Worm (Caenorhabditis elegans) whole organism, late embryonic: Measurements from ENCODE around the gene ram-2.

Experiments
- C08G9.2 ChIP-seq: sonication (generic microtip); optimal IDR thresholded peaks from 2 replicates; lab custom pipeline; 2016; ENCODE audit warnings: mild to moderate bottlenecking, missing genetic modification characterization, moderate library complexity, missing compliant biosample characterization
- F13H6.1 ChIP-seq: sonication (generic microtip); optimal IDR thresholded peaks from 2 replicates; lab custom pipeline; 2016; ENCODE audit warnings: missing genetic modification characterization, missing compliant biosample characterization
- ama-1 ChIP-seq: fragments of 150-350 bp; optimal IDR thresholded peaks from 2 replicates; lab custom pipeline; 2014
- ceh-18 ChIP-seq: sonication (generic microtip); optimal IDR thresholded peaks from 2 replicates; lab custom pipeline; 2016; ENCODE audit warnings: missing genetic modification characterization, missing compliant biosample characterization
- ceh-22 ChIP-seq: sonication (generic microtip); optimal IDR thresholded peaks from 2 replicates; lab custom pipeline; 2017; ENCODE audit warnings: missing biosample characterization, missing genetic modification characterization
- ceh-24 ChIP-seq: sonication (generic microtip); optimal IDR thresholded peaks from 2 replicates; lab custom pipeline; 2016; ENCODE audit warnings: mild to moderate bottlenecking, missing genetic modification characterization, missing compliant biosample characterization
- ceh-30 ChIP-seq: fragments of 150-350 bp; optimal IDR thresholded peaks from 2 replicates; lab custom pipeline; 2014; ENCODE audit warnings: missing biosample characterization, missing genetic modification characterization
- ceh-31 ChIP-seq: sonication (generic microtip); optimal IDR thresholded peaks from 2 replicates; lab custom pipeline; 2016; ENCODE audit warnings: missing genetic modification characterization, missing compliant biosample characterization
- ceh-34 ChIP-seq: sonication (generic microtip); optimal IDR thresholded peaks from 2 replicates; lab custom pipeline; 2016; ENCODE audit warnings: mild to moderate bottlenecking, missing genetic modification characterization, missing compliant biosample characterization
- ceh-45 ChIP-seq: fragments of 200-800 bp; sonication (Bioruptor generic); IDR thresholded peaks from 2 replicates; pipeline ENCODE4 v1.3.6; 2022; ENCODE audit warnings: missing genetic modification reagents, missing genetic modification characterization, missing compliant biosample characterization
- che-1 ChIP-seq: sonication (generic microtip); optimal IDR thresholded peaks from 2 replicates; lab custom pipeline; 2016; ENCODE audit warnings: mild to moderate bottlenecking, missing genetic modification characterization, missing compliant biosample characterization
- dmd-4 ChIP-seq: sonication (generic microtip); optimal IDR thresholded peaks from 2 replicates; lab custom pipeline; 2016; ENCODE audit warnings: borderline replicate concordance, missing genetic modification characterization, missing compliant biosample characterization
- elt-2 ChIP-seq: sonication (generic microtip); optimal IDR thresholded peaks from 2 replicates; lab custom pipeline; 2016; ENCODE audit warnings: missing genetic modification reagents, missing genetic modification characterization, missing compliant biosample characterization
- elt-4 ChIP-seq: sonication (generic microtip); optimal IDR thresholded peaks from 2 replicates; lab custom pipeline; 2016; ENCODE audit warnings: missing genetic modification characterization, missing compliant biosample characterization
- fax-1 ChIP-seq: sonication (generic microtip); optimal IDR thresholded peaks from 2 replicates; lab custom pipeline; 2016; ENCODE audit warnings: missing genotype, missing genetic modification characterization, missing compliant biosample characterization
- gmeb-2 ChIP-seq: sonication (generic microtip); optimal IDR thresholded peaks from 2 replicates; lab custom pipeline; 2016; ENCODE audit warnings: missing genetic modification characterization, inconsistent platforms, missing compliant biosample characterization
- hlh-6 ChIP-seq: sonication (generic microtip); optimal IDR thresholded peaks from 2 replicates; lab custom pipeline; 2016; ENCODE audit warnings: missing genotype, missing genetic modification characterization, missing compliant biosample characterization
- hlh-8 ChIP-seq: sonication (generic microtip); optimal IDR thresholded peaks from 2 replicates; lab custom pipeline; 2016; ENCODE audit warnings: missing genotype, missing genetic modification characterization, missing compliant biosample characterization
- lin-11 ChIP-seq: fragments of 200-800 bp; sonication (Bioruptor generic); optimal IDR thresholded peaks from 2 replicates; lab custom pipeline; 2018; ENCODE audit warnings: mild to moderate bottlenecking, missing genetic modification characterization, missing compliant biosample characterization
- mec-3 ChIP-seq: sonication (generic microtip); optimal IDR thresholded peaks from 2 replicates; lab custom pipeline; 2016; ENCODE audit warnings: borderline replicate concordance, missing genetic modification characterization, missing compliant biosample characterization
- nfya-1 ChIP-seq: sonication (generic microtip); optimal IDR thresholded peaks from 2 replicates; lab custom pipeline; 2017; ENCODE audit warnings: missing genetic modification characterization, mild to moderate bottlenecking, missing compliant biosample characterization, antibody characterized with exemption, moderate library complexity
- nhr-11 ChIP-seq: fragments of 150-350 bp; optimal IDR thresholded peaks from 2 replicates; lab custom pipeline; 2014; ENCODE audit warnings: missing biosample characterization, missing genetic modification characterization
- nhr-232 ChIP-seq: sonication (generic microtip); optimal IDR thresholded peaks from 2 replicates; lab custom pipeline; 2016; ENCODE audit warnings: missing genetic modification characterization, missing compliant biosample characterization
- odd-2 ChIP-seq: sonication (generic microtip); optimal IDR thresholded peaks from 2 replicates; lab custom pipeline; 2017; ENCODE audit warnings: antibody characterized with exemption, mild to moderate bottlenecking, missing genetic modification characterization, missing compliant biosample characterization
- pag-3 ChIP-seq: sonication (generic microtip); optimal IDR thresholded peaks from 2 replicates; lab custom pipeline; 2016; ENCODE audit warnings: missing compliant biosample characterization, missing genetic modification characterization, borderline replicate concordance
- pha-4 ChIP-seq: fragments of 150-350 bp; optimal IDR thresholded peaks from 2 replicates; lab custom pipeline; 2018; ENCODE audit warnings: missing biosample characterization, missing genetic modification reagents, missing genetic modification characterization
- pros-1 ChIP-seq: fragments of 150-350 bp; optimal IDR thresholded peaks from 2 replicates; lab custom pipeline; 2014; ENCODE audit warnings: missing biosample characterization, missing genetic modification reagents, missing genetic modification characterization
- ref-2 ChIP-seq: sonication (generic microtip); optimal IDR thresholded peaks from 2 replicates; lab custom pipeline; 2016; ENCODE audit warnings: missing genetic modification characterization, missing compliant biosample characterization
- sox-2 ChIP-seq: fragments of 200-800 bp; sonication (Bioruptor generic); IDR thresholded peaks from 2 replicates; pipeline ENCODE4 v1.3.6; 2022; ENCODE audit warnings: missing genetic modification reagents, missing genetic modification characterization, missing compliant biosample characterization
- tbx-2 ChIP-seq: sonication (generic microtip); optimal IDR thresholded peaks from 2 replicates; lab custom pipeline; 2016; ENCODE audit warnings: missing genetic modification characterization, missing compliant biosample characterization
- unc-42 ChIP-seq: sonication (generic microtip); optimal IDR thresholded peaks from 2 replicates; lab custom pipeline; 2016; ENCODE audit warnings: missing genotype, missing genetic modification characterization, missing compliant biosample characterization
- unc-55 ChIP-seq: sonication (generic microtip); optimal IDR thresholded peaks from 2 replicates; lab custom pipeline; 2017; ENCODE audit warnings: missing biosample characterization, missing genetic modification reagents, missing genetic modification characterization
- ztf-16 ChIP-seq: sonication (generic microtip); optimal IDR thresholded peaks from 2 replicates; lab custom pipeline; 2017; ENCODE audit warnings: missing genetic modification characterization, missing compliant biosample characterization

The ram-2 gene

DNA sequence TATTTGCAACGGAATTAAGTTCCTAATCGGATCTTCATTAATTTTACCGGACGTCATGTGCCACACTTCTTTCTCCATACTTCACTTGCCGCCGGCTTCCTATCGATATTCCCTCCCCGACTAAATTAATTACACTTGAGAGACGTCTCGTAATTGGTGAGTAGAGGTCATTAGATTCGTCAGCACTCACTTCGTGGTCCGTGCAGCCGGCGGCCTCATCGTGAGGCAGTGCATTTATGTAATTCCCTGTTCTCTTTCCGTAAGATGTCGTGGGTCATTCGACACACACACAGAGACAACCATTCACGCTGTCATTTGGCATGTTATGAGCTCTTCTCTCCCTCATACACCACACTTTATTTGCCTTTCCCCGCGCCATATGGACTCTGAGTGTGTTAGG is 26.1 kb downstream of the ram-2 start (continued):
- no peak for TF ChIP-seq hlh-8 (tag; lab: Kevin White, UChicago)
- TF ChIP-seq pha-4 (tag; lab: Kevin White, UChicago) = no peak
- no peak for TF ChIP-seq che-1 (tag; lab: Kevin White, UChicago)
- no peak for TF ChIP-seq hlh-6 (tag; lab: Kevin White, UChicago)
- no peak for TF ChIP-seq mec-3 (tag; lab: Kevin White, UChicago)

DNA sequence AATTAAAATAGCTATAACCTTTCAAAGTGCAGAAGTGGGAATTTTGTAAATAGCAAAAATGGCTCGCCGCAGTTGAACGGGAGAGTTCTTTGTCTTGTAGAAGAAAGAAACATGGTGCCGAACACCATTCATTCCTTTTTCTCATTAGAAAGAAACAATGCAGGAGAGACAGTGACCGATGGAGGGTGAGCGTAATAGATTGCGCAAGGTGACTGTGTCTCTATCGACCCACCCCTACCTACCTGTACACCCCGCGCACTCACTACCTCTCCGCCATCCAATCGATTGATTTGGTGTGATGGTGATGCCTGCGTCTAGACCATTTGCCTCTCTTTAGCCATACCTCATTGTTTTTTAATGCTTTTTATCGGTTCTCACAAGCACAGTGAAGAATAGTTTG is 27.5 kb downstream of the ram-2 start:
- no peak for TF ChIP-seq ceh-30 (tag; lab: Kevin White, UChicago)
- TF ChIP-seq pag-3 (tag; lab: Kevin White, UChicago) = no peak
- peak; percentile 1 for TF ChIP-seq tbx-2
- no peak for TF ChIP-seq nhr-232 (tag; lab: Kevin White, UChicago)

DNA sequence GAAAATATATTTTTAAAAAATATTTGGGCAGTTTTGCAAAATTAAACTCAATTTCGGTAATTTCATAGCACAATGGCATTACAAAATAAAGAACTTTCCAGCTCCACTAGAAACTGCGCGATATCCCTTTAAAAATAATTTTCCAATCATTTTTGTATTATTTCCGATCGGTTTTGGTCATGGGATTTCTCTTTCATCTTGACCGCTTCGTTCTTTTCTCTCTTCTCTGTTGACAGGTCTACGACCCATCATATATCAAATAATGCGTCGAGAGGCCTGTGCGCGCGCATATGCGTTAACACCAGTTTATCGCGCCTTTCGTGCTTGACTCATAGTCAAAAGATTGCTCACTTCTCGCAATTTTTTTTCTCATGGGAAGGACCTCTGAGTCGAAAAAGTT is 28.1 kb downstream of the ram-2 start:
- no peak for TF ChIP-seq ceh-18 (tag; lab: Kevin White, UChicago)
- no peak for TF ChIP-seq elt-4 (tag; lab: Kevin White, UChicago)
- TF ChIP-seq ceh-24 (tag; lab: Kevin White, UChicago) = no peak
- no peak for TF ChIP-seq ceh-22 (tag; lab: Kevin White, UChicago)
- peak; percentile 91 for TF ChIP-seq unc-55 (GFP tag; lab: Kevin White, UChicago)

DNA sequence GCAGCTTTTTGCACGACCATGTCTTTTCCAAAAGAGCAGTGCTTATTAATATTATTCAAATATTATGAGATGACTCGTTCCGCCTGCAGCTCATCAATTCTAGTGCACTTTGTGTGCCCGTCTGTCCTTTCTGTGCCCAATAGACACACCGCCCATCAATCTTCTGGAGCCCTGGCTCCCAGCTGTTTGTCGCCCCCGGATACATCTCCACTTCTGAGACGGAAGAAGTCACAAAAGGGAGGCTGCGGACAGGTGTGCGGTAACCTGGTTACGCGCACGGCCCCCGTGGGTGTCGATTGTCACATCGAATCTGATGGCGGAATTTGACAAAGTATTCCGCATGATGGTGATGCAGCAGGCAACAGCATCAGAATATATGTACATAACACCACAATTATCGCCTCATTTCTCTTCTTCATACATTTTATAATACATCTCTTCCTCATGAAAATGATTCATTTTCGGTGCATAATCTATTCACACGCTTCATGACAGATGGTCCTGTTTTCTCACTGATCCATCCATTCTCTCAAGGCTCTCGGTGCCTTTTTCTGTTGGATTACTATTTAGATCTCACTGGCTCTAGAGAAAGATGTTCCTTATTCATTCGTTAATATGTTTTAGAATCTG is 30.1 kb downstream of the ram-2 start:
- peak; percentile 25 for TF ChIP-seq unc-55 (GFP tag; lab: Kevin White, UChicago)
- TF ChIP-seq ceh-45 = no peak

DNA sequence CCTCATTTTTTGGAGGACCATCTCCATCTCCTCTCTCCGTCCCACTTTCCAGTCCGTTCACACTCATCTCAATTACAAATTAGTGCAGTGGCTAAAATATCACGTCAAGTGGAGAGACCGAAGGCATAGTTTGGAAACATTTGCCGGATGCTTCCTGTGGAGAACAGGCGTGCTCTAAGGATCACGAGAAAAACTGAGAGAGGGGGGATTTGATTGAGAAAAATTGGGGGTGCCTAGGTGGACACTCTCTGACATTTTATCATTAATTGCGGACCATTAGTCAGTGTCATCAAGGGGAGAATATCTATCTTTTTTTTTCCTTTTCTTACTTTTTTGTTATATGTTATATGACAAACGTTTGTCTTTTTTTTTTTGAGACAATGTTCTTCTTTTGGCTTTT is 34.7 kb downstream of the ram-2 start:
- TF ChIP-seq pag-3 (tag; lab: Kevin White, UChicago) (no peak), ceh-34 (tag; lab: Kevin White, UChicago) (no peak), elt-2 (tag; lab: Kevin White, UChicago) (no peak), pros-1 (tag; lab: Kevin White, UChicago) (no peak), fax-1 (tag; lab: Kevin White, UChicago) (no peak), lin-11 (tag; lab: Kevin White, UChicago) (no peak), ama-1 (no peak), unc-55 (GFP tag; lab: Kevin White, UChicago) (peak; percentile 9), gmeb-2 (no peak), ceh-30 (tag; lab: Kevin White, UChicago) (no peak), ceh-18 (tag; lab: Kevin White, UChicago) (peak; percentile 3), ztf-16 (tag; lab: Kevin White, UChicago) (no peak), sox-2 (GFP tag; lab: Robert Waterston, UW) (no peak), nhr-11 (tag; lab: Kevin White, UChicago) (no peak), ceh-31 (tag; lab: Kevin White, UChicago) (no peak)

DNA sequence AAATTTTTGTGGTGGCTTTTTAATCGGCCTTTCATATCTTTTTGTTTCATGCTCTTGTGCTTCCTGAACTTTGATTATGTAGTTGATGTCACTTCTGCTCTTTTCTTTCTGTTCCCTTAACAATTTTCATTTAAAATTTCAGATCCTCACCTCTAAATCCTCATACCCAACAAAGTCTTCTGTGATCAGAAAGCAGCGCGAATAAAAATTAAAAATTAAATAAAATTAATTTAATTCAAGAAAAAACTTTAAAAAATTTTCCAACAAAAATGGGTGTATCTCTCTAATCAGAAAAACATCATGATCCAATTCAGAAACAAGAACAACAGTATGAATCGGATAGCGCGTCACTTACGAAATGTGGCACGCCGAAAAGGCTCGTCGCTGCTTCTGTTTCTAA is 41.4 kb downstream of the ram-2 start, which contains the start of gene ptp-3:
TSS of gene ptp-3 (plus strand) at position 301 of the 400 bp plus-strand sequence.
- no peak for TF ChIP-seq ceh-22 (tag; lab: Kevin White, UChicago)
- no peak for TF ChIP-seq elt-4 (tag; lab: Kevin White, UChicago)
- no peak for TF ChIP-seq ceh-31 (tag; lab: Kevin White, UChicago)
- TF ChIP-seq unc-42 (tag; lab: Kevin White, UChicago) = no peak
- TF ChIP-seq tbx-2 = no peak
- no peak for TF ChIP-seq F13H6.1 (tag; lab: Kevin White, UChicago)
- TF ChIP-seq C08G9.2 (tag; lab: Kevin White, UChicago) = no peak
- no peak for TF ChIP-seq pha-4 (tag; lab: Kevin White, UChicago)
- no peak for TF ChIP-seq ceh-24 (tag; lab: Kevin White, UChicago)
- TF ChIP-seq nfya-1 (tag; lab: Kevin White, UChicago) = no peak
- no peak for TF ChIP-seq pros-1 (tag; lab: Kevin White, UChicago)
- no peak for TF ChIP-seq odd-2
- no peak for TF ChIP-seq ceh-18 (tag; lab: Kevin White, UChicago)
- no peak for TF ChIP-seq dmd-4
- TF ChIP-seq ceh-34 (tag; lab: Kevin White, UChicago) = no peak
- no peak for TF ChIP-seq ref-2
- TF ChIP-seq, all 69 proteins: peak for 0
